Fruit fly (Drosophila melanogaster): ENCODE results near the gene CG6908.

The CG6908 gene

DNA sequence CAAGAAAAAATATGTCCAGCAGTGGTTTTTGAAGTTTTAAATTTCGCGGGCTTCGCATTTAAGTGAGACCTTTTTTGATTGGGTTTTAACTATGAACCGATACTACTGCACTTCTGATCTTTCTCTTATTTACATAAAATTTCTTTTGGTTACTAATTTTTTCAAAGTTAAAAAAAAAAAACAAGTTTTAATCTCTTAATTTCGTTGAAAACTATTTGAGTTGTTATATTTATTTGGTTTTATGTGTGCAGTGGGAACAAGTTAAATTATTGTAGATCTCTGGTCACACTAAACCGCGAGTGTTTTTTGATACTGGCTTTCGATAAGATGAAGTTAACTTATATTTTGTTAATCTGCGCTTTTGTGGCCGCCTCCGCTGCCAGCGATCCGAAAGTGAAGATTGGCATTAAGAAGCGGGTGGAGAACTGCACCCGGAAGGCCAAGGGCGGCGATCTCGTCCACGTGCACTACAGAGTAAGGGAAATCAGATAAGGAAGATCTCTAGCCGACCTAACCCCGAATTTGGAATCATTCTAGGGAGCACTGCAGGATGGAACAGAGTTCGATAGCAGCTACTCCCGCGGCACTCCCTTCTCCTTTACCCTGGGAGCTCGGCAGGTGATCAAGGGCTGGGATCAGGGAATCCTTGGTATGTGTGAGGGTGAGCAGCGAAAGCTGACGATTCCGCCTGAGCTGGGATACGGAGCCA is 15.7 kb downstream of the CG6908 start, which contains the start of gene CG14715 (continued):
- TF ChIP-seq CG4854 (GFP tag; optimal IDR thresholded peaks at IDR 0.05) (no peak), C15 (GFP tag; IDR thresholded peaks at IDR 0.05) (no peak), NFAT (GFP tag; IDR thresholded peaks at IDR 0.05) (no peak), lilli (GFP tag; optimal IDR thresholded peaks at IDR 0.05) (peak; percentile 71), ssp (GFP tag; IDR thresholded peaks at IDR 0.05) (peak; percentile 88), CG13424 (tag; optimal IDR thresholded peaks at IDR 0.05) (peak; percentile 51), CG6175 (GFP tag; IDR thresholded peaks at IDR 0.05) (no peak), CG18476 (GFP tag; optimal IDR thresholded peaks at IDR 0.05) (peak; percentile 77), hkb (optimal IDR thresholded peaks at IDR 0.05) (no peak), hkb (GFP tag; IDR thresholded peaks at IDR 0.05) (peak; percentile 64), CG31388 (GFP tag; optimal IDR thresholded peaks at IDR 0.05) (no peak), Hr51 (GFP tag; optimal IDR thresholded peaks at IDR 0.05) (peak in 1 of 2 experiments; percentile 50), CG3995 (GFP tag; optimal IDR thresholded peaks at IDR 0.05) (peak; percentile 60), B-H1 (GFP tag; IDR thresholded peaks at IDR 0.05) (0 out of 3 replicates have a peak, but pooled peaks have one; percentile 16), Fer2 (tag; optimal IDR thresholded peaks at IDR 0.05) (no peak), CG3065 (GFP tag; optimal IDR thresholded peaks at IDR 0.05) (no peak), BtbVII (GFP tag; optimal IDR thresholded peaks at IDR 0.05) (no peak), CG13894 (tag; optimal IDR thresholded peaks at IDR 0.05) (peak; percentile 4), da (GFP tag; optimal IDR thresholded peaks at IDR 0.05) (no peak), shn (GFP tag; optimal IDR thresholded peaks at IDR 0.05) (peak; percentile 48), CG12391 (tag; optimal IDR thresholded peaks at IDR 0.05) (peak; percentile 76), CG15601 (tag; optimal IDR thresholded peaks at IDR 0.05) (peak; percentile 57), CG8478 (optimal IDR thresholded peaks at IDR 0.05) (no peak), gem (tag; optimal IDR thresholded peaks at IDR 0.05) (peak; percentile 72), CG16863 (GFP tag; optimal IDR thresholded peaks at IDR 0.05) (peak; percentile 7), CG14710 (tag; optimal IDR thresholded peaks at IDR 0.05) (peak; percentile 86), gt (GFP tag; IDR thresholded peaks at IDR 0.05) (no peak), CG4424 (GFP tag; optimal IDR thresholded peaks at IDR 0.05) (no peak), grau (tag; optimal IDR thresholded peaks at IDR 0.05) (peak; percentile 21), ab (GFP tag; optimal IDR thresholded peaks at IDR 0.05) (no peak), CG6813 (GFP tag; optimal IDR thresholded peaks at IDR 0.05) (no peak), tna (GFP tag; IDR thresholded peaks at IDR 0.05; ENCODE audit: partially characterized antibody) (no peak), zfh2 (GFP tag; optimal IDR thresholded peaks at IDR 0.05) (peak; percentile 39), Opbp (GFP tag; IDR thresholded peaks at IDR 0.05; ENCODE audit: partially characterized antibody) (no peak), CG6689 (GFP tag; IDR thresholded peaks at IDR 0.05) (peak; percentile 70), CG6254 (GFP tag; optimal IDR thresholded peaks at IDR 0.05) (no peak), CG15011 (GFP tag; optimal IDR thresholded peaks at IDR 0.05) (no peak), fd64A (GFP tag; optimal IDR thresholded peaks at IDR 0.05) (no peak), Ptx1 (GFP tag; IDR thresholded peaks at IDR 0.05) (peak; percentile 75), tio (GFP tag; optimal IDR thresholded peaks at IDR 0.05) (no peak), MBD-R2 (GFP tag; IDR thresholded peaks at IDR 0.05) (peak; percentile 67), CHES-1-like (GFP tag; optimal IDR thresholded peaks at IDR 0.05) (peak; percentile 55), lmd (GFP tag; IDR thresholded peaks at IDR 0.05) (peak; percentile 49; the same call in 1 of the 2 replicates), NC2α (GFP tag; optimal IDR thresholded peaks at IDR 0.05) (no peak), dati (GFP tag; IDR thresholded peaks at IDR 0.05) (no peak), CG17612 (GFP tag; IDR thresholded peaks at IDR 0.05) (no peak), CG2712 (tag; optimal IDR thresholded peaks at IDR 0.05) (peak; percentile 58), CG2120 (GFP tag; optimal IDR thresholded peaks at IDR 0.05) (peak; percentile 67), YL-1 (GFP tag; optimal IDR thresholded peaks at IDR 0.05) (peak; percentile 67), Ssrp (tag; optimal IDR thresholded peaks at IDR 0.05) (peak; percentile 47), ftz-f1 (GFP tag; optimal IDR thresholded peaks at IDR 0.05) (no peak)
